Fruit fly (Drosophila melanogaster) whole organism, prepupa: ENCODE data around the gene Rfk.

Source experiments
- Blimp-1 ChIP-seq: fragments of 200-800 bp; sonication (Bioruptor generic); optimal IDR thresholded peaks from 3 replicates; lab custom pipeline; 2017; ENCODE audit warnings: missing biosample characterization, missing genetic modification characterization, mild to moderate bottlenecking, moderate library complexity, missing genetic modification reagents
- CG11762 ChIP-seq: fragments of 200-800 bp; sonication (Bioruptor generic); optimal IDR thresholded peaks from 3 replicates; lab custom pipeline; 2016; ENCODE audit warnings: missing biosample characterization, missing genetic modification characterization; ENCODE audit not compliant: insufficient read depth
- CG1621 ChIP-seq: fragments of 200-800 bp; sonication (Bioruptor generic); optimal IDR thresholded peaks from 3 replicates; lab custom pipeline; 2018; ENCODE audit warnings: missing biosample characterization, mild to moderate bottlenecking, missing genetic modification characterization
- CG31627 ChIP-seq: fragments of 200-800 bp; sonication (Bioruptor generic); optimal IDR thresholded peaks from 3 replicates; lab custom pipeline; 2016; ENCODE audit warnings: missing biosample characterization, missing genetic modification characterization
- CG34406 ChIP-seq: fragments of 200-800 bp; sonication (Bioruptor generic); optimal IDR thresholded peaks from 3 replicates; lab custom pipeline; 2016; ENCODE audit warnings: missing biosample characterization, missing genetic modification characterization
- CG6854 ChIP-seq: fragments of 200-800 bp; sonication (Bioruptor generic); optimal IDR thresholded peaks from 2 replicates; lab custom pipeline; 2017; ENCODE audit warnings: missing biosample characterization, mild to moderate bottlenecking, missing genetic modification characterization
- CG8119 ChIP-seq: fragments of 200-800 bp; sonication (Bioruptor generic); IDR thresholded peaks from 3 replicates; pipeline ENCODE4 v1.3.6; 2022; ENCODE audit warnings: missing biosample characterization, missing genetic modification characterization
- CG8319 ChIP-seq: fragments of 200-800 bp; sonication (Bioruptor generic); optimal IDR thresholded peaks from 3 replicates; lab custom pipeline; 2016; ENCODE audit warnings: missing biosample characterization, missing genetic modification characterization
- CG8632 ChIP-seq: fragments of 200-800 bp; sonication (Bioruptor generic); optimal IDR thresholded peaks from 3 replicates; lab custom pipeline; 2016; ENCODE audit warnings: missing biosample characterization, missing genetic modification characterization
- CG9139 ChIP-seq: fragments of 200-800 bp; sonication (Bioruptor generic); optimal IDR thresholded peaks from 3 replicates; lab custom pipeline; 2017; ENCODE audit warnings: missing biosample characterization, mild to moderate bottlenecking, missing genetic modification characterization
- Eip78C ChIP-seq: fragments of 200-800 bp; sonication (Bioruptor generic); peaks from one replicate; lab custom pipeline; 2016; ENCODE audit warnings: missing biosample characterization, missing genetic modification characterization
- Eip93F ChIP-seq: fragments of 200-800 bp; sonication (Bioruptor generic); optimal IDR thresholded peaks from 2 replicates; lab custom pipeline; 2016; ENCODE audit warnings: missing biosample characterization, mild to moderate bottlenecking, missing genetic modification characterization
- Ets21C ChIP-seq: fragments of 200-800 bp; sonication (Bioruptor generic); optimal IDR thresholded peaks from 3 replicates; lab custom pipeline; 2016; ENCODE audit warnings: missing biosample characterization, missing genetic modification characterization
- Gug ChIP-seq: fragments of 200-800 bp; sonication (Bioruptor generic); IDR thresholded peaks from 2 replicates; pipeline ENCODE4 v1.3.6; 2022; ENCODE audit warnings: missing biosample characterization, missing genetic modification characterization
- Hr39 ChIP-seq: fragments of 200-800 bp; sonication (Bioruptor generic); optimal IDR thresholded peaks from 2 replicates; lab custom pipeline; 2016; ENCODE audit warnings: missing biosample characterization, missing genetic modification characterization
- OdsH ChIP-seq: fragments of 200-800 bp; sonication (Bioruptor generic); optimal IDR thresholded peaks from 3 replicates; lab custom pipeline; 2016; ENCODE audit warnings: missing biosample characterization, missing genetic modification characterization
- Sox102F ChIP-seq: fragments of 200-800 bp; sonication (Bioruptor generic); optimal IDR thresholded peaks from 2 replicates; lab custom pipeline; 2016; ENCODE audit warnings: missing biosample characterization, mild to moderate bottlenecking, missing genetic modification characterization
- Sox15 ChIP-seq: fragments of 200-800 bp; sonication (Bioruptor generic); optimal IDR thresholded peaks from 3 replicates; lab custom pipeline; 2016; ENCODE audit warnings: missing biosample characterization, missing genetic modification characterization
- achi ChIP-seq: fragments of 200-800 bp; sonication (Bioruptor generic); optimal IDR thresholded peaks from 3 replicates; lab custom pipeline; 2016; ENCODE audit warnings: missing biosample characterization, missing genetic modification characterization
- acj6 ChIP-seq: fragments of 200-800 bp; sonication (Bioruptor generic); optimal IDR thresholded peaks from 3 replicates; lab custom pipeline; 2016; ENCODE audit warnings: missing biosample characterization, missing genetic modification characterization
- cyc ChIP-seq: fragments of 200-800 bp; sonication (Bioruptor generic); optimal IDR thresholded peaks from 3 replicates; lab custom pipeline; 2016; ENCODE audit warnings: missing biosample characterization, missing genetic modification characterization
- dac ChIP-seq: fragments of 200-800 bp; sonication (Bioruptor generic); optimal IDR thresholded peaks from 2 replicates; lab custom pipeline; 2017; ENCODE audit warnings: missing biosample characterization, mild to moderate bottlenecking, missing genetic modification characterization
- eg ChIP-seq: fragments of 200-800 bp; sonication (Bioruptor generic); IDR thresholded peaks from 3 replicates; pipeline ENCODE4 v1.3.6; 2022; ENCODE audit warnings: missing biosample characterization, missing genetic modification characterization
- esn ChIP-seq: fragments of 200-800 bp; sonication (Bioruptor generic); optimal IDR thresholded peaks from 2 replicates; lab custom pipeline; 2016; ENCODE audit warnings: missing biosample characterization, mild to moderate bottlenecking, missing genetic modification characterization, moderate library complexity
- fd85E ChIP-seq: fragments of 200-800 bp; sonication (Bioruptor generic); optimal IDR thresholded peaks from 3 replicates; lab custom pipeline; 2016; ENCODE audit warnings: missing biosample characterization, missing genetic modification characterization
- fkh ChIP-seq: fragments of 200-800 bp; sonication (Bioruptor generic); optimal IDR thresholded peaks from 3 replicates; lab custom pipeline; 2017; ENCODE audit warnings: missing biosample characterization, mild to moderate bottlenecking, missing genetic modification characterization, moderate library complexity
- lz ChIP-seq: fragments of 200-800 bp; sonication (Bioruptor generic); optimal IDR thresholded peaks from 3 replicates; lab custom pipeline; 2016; ENCODE audit warnings: missing biosample characterization, missing genetic modification characterization
- net ChIP-seq: fragments of 200-800 bp; sonication (Bioruptor generic); optimal IDR thresholded peaks from 3 replicates; lab custom pipeline; 2016; ENCODE audit warnings: missing biosample characterization, missing genetic modification characterization
- spab ChIP-seq: fragments of 200-800 bp; sonication (Bioruptor generic); optimal IDR thresholded peaks from 2 replicates; lab custom pipeline; 2017; ENCODE audit warnings: missing biosample characterization, mild to moderate bottlenecking, missing genetic modification characterization, missing genetic modification reagents
- ss ChIP-seq, 2 experiments: fragments of 200-800 bp; sonication (Bioruptor generic); optimal IDR thresholded peaks; 2 replicates in 1 of 2; 3 replicates in 1 of 2; lab custom pipeline; 2017 to 2018; ENCODE audit warnings: mild to moderate bottlenecking in 2 of 2, missing biosample characterization in 2 of 2, missing genetic modification characterization in 2 of 2, moderate library complexity in 1 of 2
- svp ChIP-seq: fragments of 200-800 bp; sonication (Bioruptor generic); peaks from one replicate; lab custom pipeline; 2016; ENCODE audit warnings: missing biosample characterization, missing genetic modification characterization
- topi ChIP-seq: fragments of 200-800 bp; sonication (Bioruptor generic); optimal IDR thresholded peaks from 3 replicates; lab custom pipeline; 2016; ENCODE audit warnings: missing biosample characterization, missing genetic modification characterization

Gene Rfk

dm6 chr3R:7886859-7887190 lies 26.3 kb downstream of the Rfk start, which contains the start of gene ArgRS-m (continued):
- TF ChIP-seq acj6 (GFP tag; lab: Kevin White, UChicago) (peak; percentile 72), CG8319 (GFP tag; lab: Kevin White, UChicago) (peak; percentile 41), dac (GFP tag; lab: Kevin White, UChicago) (peak; percentile 19), OdsH (GFP tag; lab: Kevin White, UChicago) (peak; percentile 70), Gug (GFP tag; lab: Robert Waterston, UW) (no peak), Sox15 (peak; percentile 61), CG11762 (GFP tag; lab: Kevin White, UChicago) (no peak), lz (GFP tag; lab: Kevin White, UChicago) (peak; percentile 66), spab (GFP tag; lab: Kevin White, UChicago) (no peak), fd85E (no peak), achi (peak; percentile 59), Sox102F (GFP tag; lab: Kevin White, UChicago) (peak; percentile 12), CG1621 (tag; lab: Kevin White, UChicago) (peak; percentile 19), CG8119 (GFP tag; lab: Robert Waterston, UW) (peak; percentile 39; the same call in 1 of the 3 replicates), Ets21C (GFP tag; lab: Kevin White, UChicago) (peak; percentile 41), topi (peak; percentile 59), CG31627 (GFP tag; lab: Kevin White, UChicago) (peak; percentile 72), esn (GFP tag; lab: Kevin White, UChicago) (peak; percentile 73), fkh (GFP tag; lab: Kevin White, UChicago) (peak; percentile 96), ss (GFP tag; optimal IDR thresholded peaks at IDR 0.05; lab: Kevin White, UChicago) (peak in 1 of 2 experiments; percentile 34), cyc (GFP tag; lab: Kevin White, UChicago) (peak; percentile 50), CG9139 (GFP tag; lab: Kevin White, UChicago) (no peak), net (GFP tag; lab: Kevin White, UChicago) (peak; percentile 48), Hr39 (GFP tag; lab: Kevin White, UChicago) (peak; percentile 75), eg (GFP tag; lab: Robert Waterston, UW) (peak; percentile 69), CG34406 (peak; percentile 53), Blimp-1 (no peak)

dm6 chr3R:7886167-7886858 lies 26.8 kb downstream of the Rfk start, which contains the start of gene CG17816:
Gene CG17816, minus strand, starts transcription at chr3R:7886733.
- peak; percentile 38 for TF ChIP-seq Sox102F (GFP tag; lab: Kevin White, UChicago)
- TF ChIP-seq OdsH (GFP tag; lab: Kevin White, UChicago): no peak
- peak; percentile 96 for TF ChIP-seq svp (GFP tag; lab: Kevin White, UChicago)
- TF ChIP-seq CG6854 (GFP tag; lab: Kevin White, UChicago): peak; percentile 38
- TF ChIP-seq Eip78C (GFP tag; lab: Kevin White, UChicago): peak; percentile 82
- no peak for TF ChIP-seq CG34406
- peak in 1 of 2 experiments; percentile 2 for TF ChIP-seq ss (GFP tag; optimal IDR thresholded peaks at IDR 0.05; lab: Kevin White, UChicago)

DNA sequence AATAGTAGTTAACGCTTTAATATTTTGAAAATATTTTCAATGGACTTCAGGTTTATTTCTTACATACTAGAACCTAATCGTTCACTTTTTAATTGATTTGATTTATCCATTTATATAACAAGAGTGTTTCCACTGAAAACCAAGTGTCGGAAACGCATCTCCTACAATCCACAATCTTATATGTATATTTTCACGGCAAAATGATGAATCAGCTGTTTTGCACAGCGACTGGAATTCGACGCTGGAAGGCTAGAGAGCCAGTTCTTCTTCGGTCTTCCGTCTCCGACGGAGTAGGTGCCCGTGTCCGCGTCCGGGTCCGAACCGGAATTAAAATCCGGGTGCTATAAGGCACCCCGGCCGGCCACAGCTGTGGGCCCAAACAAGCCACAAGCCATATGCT lies 28.7 kb downstream of the Rfk start:
- TF ChIP-seq OdsH (GFP tag; lab: Kevin White, UChicago): no peak
- TF ChIP-seq CG8632 (GFP tag; lab: Kevin White, UChicago): no peak
- no peak for TF ChIP-seq CG9139 (GFP tag; lab: Kevin White, UChicago)
- TF ChIP-seq CG8119 (GFP tag; lab: Robert Waterston, UW): no peak
- no peak for TF ChIP-seq Eip93F (GFP tag; lab: Kevin White, UChicago)
- peak; percentile 22 for TF ChIP-seq Eip78C (GFP tag; lab: Kevin White, UChicago)
- TF ChIP-seq, all 60 proteins: peak for 1
